Worm (Caenorhabditis elegans) whole organism, L1 larva: ENCODE results near the gene H12I13.1.

Experiments used
- C04F5.9 ChIP-seq: sonication (generic microtip); optimal IDR thresholded peaks from 2 replicates; lab custom pipeline; 2016; ENCODE audit warnings: missing genetic modification characterization, missing compliant biosample characterization
- C16A3.4 ChIP-seq: fragments of 150-350 bp; optimal IDR thresholded peaks from 2 replicates; lab custom pipeline; 2014; ENCODE audit warnings: missing biosample characterization, missing genetic modification characterization
- F16B12.6 ChIP-seq: fragments of 150-350 bp; optimal IDR thresholded peaks from 2 replicates; lab custom pipeline; 2014; ENCODE audit warnings: missing biosample characterization, missing genetic modification characterization
- aha-1 ChIP-seq: fragments of 150-350 bp; optimal IDR thresholded peaks from 2 replicates; lab custom pipeline; 2014; ENCODE audit warnings: missing biosample characterization, missing genetic modification characterization
- aly-2 ChIP-seq: fragments of 150-350 bp; optimal IDR thresholded peaks from 2 replicates; lab custom pipeline; 2014; ENCODE audit warnings: missing biosample characterization, missing genetic modification characterization
- ama-1 ChIP-seq: fragments of 150-350 bp; optimal IDR thresholded peaks from 2 replicates; lab custom pipeline; 2014
- blmp-1 ChIP-seq: fragments of 150-350 bp; optimal IDR thresholded peaks from 2 replicates; lab custom pipeline; 2014; ENCODE audit warnings: missing biosample characterization, missing genetic modification characterization
- ceh-8 ChIP-seq: fragments of 200-800 bp; sonication (Bioruptor generic); optimal IDR thresholded peaks from 2 replicates; lab custom pipeline; 2018; ENCODE audit warnings: mild to moderate bottlenecking, missing genetic modification characterization, moderate library complexity, missing compliant biosample characterization
- ceh-82 ChIP-seq, 3 experiments: fragments of 150-350 bp in 1 of 3; sonication (generic microtip) in 2 of 3; optimal IDR thresholded peaks; 2 replicates each; lab custom pipeline; 2014 to 2017; ENCODE audit warnings: missing biosample characterization in 3 of 3, missing genetic modification characterization in 3 of 3
- dpl-1 ChIP-seq, 3 experiments: fragments of 150-350 bp in 2 of 3; sonication (generic microtip) in 1 of 3; optimal IDR thresholded peaks; 2 replicates each; lab custom pipeline; 2014 to 2017; ENCODE audit warnings: missing biosample characterization in 3 of 3, missing genetic modification characterization in 3 of 3, missing genetic modification reagents in 3 of 3
- dsc-1 ChIP-seq: sonication (generic microtip); optimal IDR thresholded peaks from 2 replicates; lab custom pipeline; 2016; ENCODE audit warnings: mild to moderate bottlenecking, missing genetic modification characterization, missing compliant biosample characterization
- efl-1 ChIP-seq, 4 experiments: fragments of 150-350 bp; optimal IDR thresholded peaks in 3 of 4; peaks in 1 of 4; 1 replicate in 1 of 4; 2 replicates in 3 of 4; lab custom pipeline; 2014; ENCODE audit warnings: missing biosample characterization in 2 of 4, missing genetic modification characterization in 2 of 4, missing genetic modification reagents in 2 of 4
- egl-13 ChIP-seq: sonication (generic microtip); optimal IDR thresholded peaks from 2 replicates; lab custom pipeline; 2016; ENCODE audit warnings: missing genotype, missing genetic modification reagents, missing genetic modification characterization, missing compliant biosample characterization
- egl-27 ChIP-seq, 2 experiments: fragments of 150-350 bp in 1 of 2; sonication (generic microtip); optimal IDR thresholded peaks; 3 replicates each; lab custom pipeline; 2017 to 2018; ENCODE audit warnings: missing biosample characterization in 2 of 2, missing genetic modification characterization in 2 of 2, missing genetic modification reagents in 2 of 2
- elt-2 ChIP-seq: sonication (generic microtip); optimal IDR thresholded peaks from 2 replicates; lab custom pipeline; 2016; ENCODE audit warnings: missing genetic modification characterization, mild to moderate bottlenecking, inconsistent platforms, missing compliant biosample characterization, missing genetic modification reagents
- elt-3 ChIP-seq, 6 experiments: fragments of 150-350 bp in 1 of 6; sonication (generic microtip); optimal IDR thresholded peaks; 2 replicates each; lab custom pipeline; 2017 to 2018; ENCODE audit warnings: missing biosample characterization in 6 of 6, missing genetic modification characterization in 6 of 6, inconsistent platforms in 1 of 6
- fkh-10 ChIP-seq: sonication (generic microtip); optimal IDR thresholded peaks from 2 replicates; lab custom pipeline; 2017; ENCODE audit warnings: missing biosample characterization, missing genetic modification reagents, missing genetic modification characterization
- hlh-17 ChIP-seq: fragments of 200-800 bp; sonication (Bioruptor generic); optimal IDR thresholded peaks from 2 replicates; lab custom pipeline; 2018; ENCODE audit warnings: missing genetic modification characterization, mild to moderate bottlenecking, missing compliant biosample characterization, moderate library complexity, borderline replicate concordance
- isw-1 ChIP-seq: fragments of 200-800 bp; sonication (Bioruptor generic); IDR thresholded peaks from 2 replicates; pipeline ENCODE4 v1.3.6; 2022; ENCODE audit warnings: missing genetic modification characterization, missing compliant biosample characterization
- jun-1 ChIP-seq: fragments of 150-350 bp; optimal IDR thresholded peaks from 2 replicates; lab custom pipeline; 2014; ENCODE audit warnings: missing biosample characterization, missing genetic modification reagents, missing genetic modification characterization
- lin-35 ChIP-seq, 2 experiments: fragments of 150-350 bp; optimal IDR thresholded peaks; 2 replicates each; lab custom pipeline; 2014; ENCODE audit warnings: missing biosample characterization in 2 of 2, missing genetic modification characterization in 2 of 2, missing genetic modification reagents in 2 of 2
- lsy-2 ChIP-seq, 2 experiments: fragments of 150-350 bp; optimal IDR thresholded peaks; 2 replicates each; lab custom pipeline; 2014; ENCODE audit warnings: missing biosample characterization in 2 of 2, missing genetic modification characterization in 2 of 2
- mep-1 ChIP-seq: fragments of 150-350 bp; optimal IDR thresholded peaks from 2 replicates; lab custom pipeline; 2014; ENCODE audit warnings: missing biosample characterization, missing genetic modification characterization
- nhr-11 ChIP-seq: fragments of 150-350 bp; optimal IDR thresholded peaks from 2 replicates; lab custom pipeline; 2014; ENCODE audit warnings: missing biosample characterization, missing genetic modification characterization
- nhr-12 ChIP-seq: sonication (generic microtip); optimal IDR thresholded peaks from 2 replicates; lab custom pipeline; 2017; ENCODE audit warnings: missing biosample characterization, missing genetic modification characterization
- nhr-19 ChIP-seq: fragments of 200-800 bp; sonication (Bioruptor generic); conservative IDR thresholded peaks from 2 replicates; pipeline ENCODE4 v1.3.6; 2022; ENCODE audit warnings: missing genetic modification characterization, missing compliant biosample characterization
- nhr-20 ChIP-seq: sonication (generic microtip); optimal IDR thresholded peaks from 2 replicates; lab custom pipeline; 2016; ENCODE audit warnings: mild to moderate bottlenecking, missing genetic modification characterization, missing compliant biosample characterization
- nhr-28 ChIP-seq: fragments of 150-350 bp; optimal IDR thresholded peaks from 2 replicates; lab custom pipeline; 2014; ENCODE audit warnings: missing biosample characterization, missing genetic modification characterization
- nhr-77 ChIP-seq: fragments of 150-350 bp; optimal IDR thresholded peaks from 2 replicates; lab custom pipeline; 2014; ENCODE audit warnings: missing biosample characterization, missing genetic modification characterization
- nhr-84 ChIP-seq: sonication (generic microtip); optimal IDR thresholded peaks from 2 replicates; lab custom pipeline; 2017; ENCODE audit warnings: missing biosample characterization, missing genetic modification characterization
- nhr-85 ChIP-seq: sonication (generic microtip); peaks from one replicate; lab custom pipeline; 2016; ENCODE audit warnings: missing genetic modification characterization, inconsistent platforms, missing compliant biosample characterization
- nhr-90 ChIP-seq: sonication (generic microtip); optimal IDR thresholded peaks from 2 replicates; lab custom pipeline; 2016; ENCODE audit warnings: mild to moderate bottlenecking, missing genetic modification characterization, missing compliant biosample characterization; ENCODE audit not compliant: poor library complexity
- rnt-1 ChIP-seq: sonication (generic microtip); optimal IDR thresholded peaks from 2 replicates; lab custom pipeline; 2016; ENCODE audit warnings: mild to moderate bottlenecking, missing genetic modification characterization, moderate library complexity, missing compliant biosample characterization
- snu-23 ChIP-seq: sonication (generic microtip); optimal IDR thresholded peaks from 2 replicates; lab custom pipeline; 2016; ENCODE audit warnings: missing genetic modification characterization, missing compliant biosample characterization
- sptf-1 ChIP-seq: fragments of 150-350 bp; optimal IDR thresholded peaks from 2 replicates; lab custom pipeline; 2014; ENCODE audit warnings: missing biosample characterization, missing genetic modification characterization
- swsn-7 ChIP-seq: sonication (generic microtip); optimal IDR thresholded peaks from 2 replicates; lab custom pipeline; 2016; ENCODE audit warnings: missing genetic modification characterization, missing compliant biosample characterization
- tbx-2 ChIP-seq: sonication (generic microtip); optimal IDR thresholded peaks from 2 replicates; lab custom pipeline; 2016; ENCODE audit warnings: missing genetic modification characterization, missing compliant biosample characterization
- unc-30 ChIP-seq: sonication (generic microtip); optimal IDR thresholded peaks from 2 replicates; lab custom pipeline; 2017; ENCODE audit warnings: missing biosample characterization, missing genetic modification characterization
- unc-62 ChIP-seq: fragments of 150-350 bp; optimal IDR thresholded peaks from 2 replicates; lab custom pipeline; 2014; ENCODE audit warnings: missing biosample characterization, missing genetic modification reagents, missing genetic modification characterization
- unc-86 ChIP-seq: sonication (generic microtip); optimal IDR thresholded peaks from 2 replicates; lab custom pipeline; 2016; ENCODE audit warnings: missing genetic modification characterization, missing compliant biosample characterization
- vab-15 ChIP-seq: sonication (generic microtip); optimal IDR thresholded peaks from 2 replicates; lab custom pipeline; 2017; ENCODE audit warnings: missing genotype, mild to moderate bottlenecking, missing genetic modification characterization, missing compliant biosample characterization
- zip-4 ChIP-seq: fragments of 200-800 bp; sonication (Bioruptor generic); optimal IDR thresholded peaks from 2 replicates; lab custom pipeline; 2018; ENCODE audit warnings: mild to moderate bottlenecking, missing genetic modification characterization, moderate library complexity, missing compliant biosample characterization
- ztf-11 ChIP-seq, 2 experiments: sonication (generic microtip); optimal IDR thresholded peaks; 2 replicates each; lab custom pipeline; 2016 to 2017; ENCODE audit warnings: missing genetic modification characterization in 2 of 2, missing biosample characterization in 1 of 2, missing compliant biosample characterization in 1 of 2
- ztf-4 ChIP-seq: fragments of 150-350 bp; optimal IDR thresholded peaks from 2 replicates; lab custom pipeline; 2014; ENCODE audit warnings: missing biosample characterization, missing genetic modification characterization

Gene H12I13.1

DNA sequence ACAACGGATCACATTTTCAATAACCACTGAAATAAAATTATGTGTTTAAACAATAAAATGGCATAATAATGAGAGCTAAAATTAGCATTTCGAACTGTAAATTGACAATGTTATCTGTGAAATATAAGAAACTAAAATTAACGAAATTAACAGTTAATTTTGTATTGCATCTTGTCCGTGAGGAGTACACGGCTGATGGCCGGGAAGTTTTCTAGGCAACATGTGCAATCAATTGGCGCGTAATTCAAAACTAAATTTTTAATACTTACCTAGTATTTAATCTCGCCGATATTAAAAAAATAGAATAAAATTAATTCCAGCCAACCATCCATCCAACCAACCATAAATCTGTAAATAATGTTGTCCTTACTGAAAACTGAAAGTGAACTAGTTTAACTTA, 5.5 kb downstream of the H12I13.1 start (continued):
- TF ChIP-seq fkh-10 (GFP tag; lab: Kevin White, UChicago) (no peak), nhr-20 (tag; lab: Kevin White, UChicago) (peak; percentile 94), ceh-8 (peak; percentile 84), egl-27 (tag; optimal IDR thresholded peaks at IDR 0.05; lab: Kevin White, UChicago) (no peak), ceh-82 (tag; optimal IDR thresholded peaks at IDR 0.05; lab: Kevin White, UChicago) (peak; percentile 61 to 76 (median 71)), aly-2 (tag; lab: Kevin White, UChicago) (peak; percentile 59), dsc-1 (tag; lab: Kevin White, UChicago) (peak; percentile 97), F16B12.6 (tag; lab: Kevin White, UChicago) (peak; percentile 43), unc-30 (tag; lab: Kevin White, UChicago) (no peak), ztf-4 (tag; lab: Kevin White, UChicago) (peak; percentile 76), nhr-77 (tag; lab: Kevin White, UChicago) (no peak), nhr-85 (tag; lab: Kevin White, UChicago) (peak; percentile 95), egl-13 (tag; lab: Kevin White, UChicago) (peak; percentile 97), ztf-11 (tag; optimal IDR thresholded peaks at IDR 0.05; lab: Kevin White, UChicago) (peak in 1 of 2 experiments; percentile 98), efl-1 (optimal IDR thresholded peaks at IDR 0.05; lab: Kevin White, UChicago) (peak; percentile 98 to 99), efl-1 (GFP tag; optimal IDR thresholded peaks at IDR 0.05 in 1 of 2; lab: Kevin White, UChicago) (peak; percentile 97 to 100), nhr-90 (tag; lab: Kevin White, UChicago) (peak; percentile 97), C04F5.9 (tag; lab: Kevin White, UChicago) (peak; percentile 94), sptf-1 (no peak), nhr-19 (GFP tag; lab: Robert Waterston, UW) (peak; percentile 93), zip-4 (GFP tag; lab: Kevin White, UChicago) (peak; percentile 57), tbx-2 (tag; lab: Kevin White, UChicago) (peak; percentile 93), blmp-1 (tag; lab: Kevin White, UChicago) (peak; percentile 56), mep-1 (tag; lab: Kevin White, UChicago) (peak; percentile 86), unc-86 (tag; lab: Kevin White, UChicago) (peak; percentile 79), nhr-28 (no peak), lin-35 (GFP tag; optimal IDR thresholded peaks at IDR 0.05; lab: Kevin White, UChicago) (peak; percentile 98), hlh-17 (peak; percentile 53), ama-1 (lab: Kevin White, UChicago) (no peak), isw-1 (GFP tag; lab: Robert Waterston, UW) (peak; percentile 74), nhr-12 (tag; lab: Kevin White, UChicago) (no peak), jun-1 (tag; lab: Kevin White, UChicago) (peak; percentile 58), unc-62 (no peak), elt-2 (tag; lab: Kevin White, UChicago) (peak; percentile 82), nhr-11 (tag; lab: Kevin White, UChicago) (peak; percentile 49), aha-1 (tag; lab: Kevin White, UChicago) (no peak), vab-15 (tag; lab: Kevin White, UChicago) (peak; percentile 44), nhr-84 (tag; lab: Kevin White, UChicago) (no peak)

DNA sequence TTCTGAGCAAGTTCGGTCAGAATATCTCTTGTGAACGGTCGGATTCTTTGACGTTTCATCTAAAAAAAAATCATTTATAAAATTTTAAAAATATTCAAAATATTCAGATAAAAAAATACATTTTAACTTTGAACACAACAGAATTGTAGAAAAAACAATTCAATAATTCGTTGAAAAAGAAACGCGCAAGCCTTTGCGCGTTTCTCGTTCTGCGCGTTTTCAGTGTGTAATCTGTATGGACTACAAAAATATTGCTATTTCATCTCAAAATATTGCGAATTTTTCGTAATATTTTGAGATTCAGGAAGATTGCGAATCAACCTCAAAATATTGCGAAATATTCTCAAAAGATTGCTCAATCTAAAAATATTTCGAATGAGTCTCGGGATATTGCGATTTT, 11.0 kb downstream of the H12I13.1 start, which contains the start of gene R12C12.7:
Gene R12C12.7, minus strand, starts transcription at position 59 of the 400 bp plus-strand sequence.
- TF ChIP-seq lsy-2 (tag; optimal IDR thresholded peaks at IDR 0.05; lab: Kevin White, UChicago), result peak in 1 of 2 experiments; percentile 45
- TF ChIP-seq snu-23 (GFP tag; lab: Kevin White, UChicago), result peak; percentile 5
- no peak for TF ChIP-seq swsn-7
- TF ChIP-seq C16A3.4 (tag; lab: Kevin White, UChicago), result peak; percentile 40
- TF ChIP-seq rnt-1 (tag; lab: Kevin White, UChicago), result peak; percentile 3
- TF ChIP-seq dpl-1 (GFP tag; optimal IDR thresholded peaks at IDR 0.05; lab: Kevin White, UChicago), result peak; percentile 9 to 55 (median 29)
- peak; percentile 3 for TF ChIP-seq nhr-20 (tag; lab: Kevin White, UChicago)
- peak in 1 of 2 experiments; percentile 66 for TF ChIP-seq lin-35 (GFP tag; optimal IDR thresholded peaks at IDR 0.05; lab: Kevin White, UChicago)
- peak; percentile 17 for TF ChIP-seq blmp-1 (tag; lab: Kevin White, UChicago)
- TF ChIP-seq efl-1 (optimal IDR thresholded peaks at IDR 0.05; lab: Kevin White, UChicago), result peak; percentile 41 to 53
- peak; percentile 17 to 88 for TF ChIP-seq efl-1 (GFP tag; optimal IDR thresholded peaks at IDR 0.05 in 1 of 2; lab: Kevin White, UChicago)
- TF ChIP-seq unc-30 (tag; lab: Kevin White, UChicago), result no peak
- TF ChIP-seq elt-3 (tag; optimal IDR thresholded peaks at IDR 0.05; lab: Kevin White, UChicago), result no peak
